Fruit fly (Drosophila melanogaster) whole organism, embryonic: Measurements from ENCODE around the gene ckd.

Experiments
- Adf1 ChIP-seq: fragments of 200-800 bp; sonication (Bioruptor generic); IDR thresholded peaks from 2 replicates; pipeline ENCODE4 v1.3.6; 2022; ENCODE audit warnings: missing biosample characterization, missing genetic modification characterization
- Blimp-1 ChIP-seq: fragments of 200-800 bp; sonication (Bioruptor generic); optimal IDR thresholded peaks from 3 replicates; lab custom pipeline; 2018; ENCODE audit warnings: missing biosample characterization, missing genetic modification characterization, mild to moderate bottlenecking, moderate library complexity, missing genetic modification reagents
- CG13775 ChIP-seq: fragments of 200-800 bp; sonication (Bioruptor generic); optimal IDR thresholded peaks from 3 replicates; lab custom pipeline; 2017; ENCODE audit warnings: missing biosample characterization, mild to moderate bottlenecking, missing genetic modification characterization
- CG14710 ChIP-seq: fragments of 200-800 bp; sonication (Bioruptor generic); optimal IDR thresholded peaks from 3 replicates; lab custom pipeline; 2019; ENCODE audit warnings: missing biosample characterization, mild to moderate bottlenecking, missing genetic modification characterization, moderate library complexity
- CG1603 ChIP-seq: fragments of 200-800 bp; sonication (Bioruptor generic); optimal IDR thresholded peaks from 2 replicates; lab custom pipeline; 2019; ENCODE audit warnings: missing biosample characterization, mild to moderate bottlenecking, missing genetic modification characterization, moderate library complexity
- CG16815 ChIP-seq: fragments of 200-800 bp; sonication (Bioruptor generic); optimal IDR thresholded peaks from 3 replicates; lab custom pipeline; 2017; ENCODE audit warnings: missing biosample characterization, mild to moderate bottlenecking, missing genetic modification characterization
- CG18011 ChIP-seq: fragments of 200-800 bp; sonication (Bioruptor generic); optimal IDR thresholded peaks from 2 replicates; lab custom pipeline; 2017; ENCODE audit warnings: missing biosample characterization, missing genetic modification characterization, mild to moderate bottlenecking, moderate library complexity, missing genotype
- CG18764 ChIP-seq: fragments of 200-800 bp; sonication (Bioruptor generic); optimal IDR thresholded peaks from 3 replicates; lab custom pipeline; 2016; ENCODE audit warnings: missing biosample characterization, missing genetic modification characterization
- CG2116 ChIP-seq: fragments of 200-800 bp; sonication (Bioruptor generic); optimal IDR thresholded peaks from 3 replicates; lab custom pipeline; 2018; ENCODE audit warnings: missing biosample characterization, mild to moderate bottlenecking, missing genetic modification characterization
- CG32767 ChIP-seq: fragments of 200-800 bp; sonication (Bioruptor generic); IDR thresholded peaks from 2 replicates; pipeline ENCODE4 v1.3.6; 2022; ENCODE audit warnings: missing biosample characterization, missing genetic modification characterization
- CG4360 ChIP-seq: fragments of 200-800 bp; sonication (Bioruptor generic); IDR thresholded peaks from 2 replicates; pipeline ENCODE4 v1.3.6; 2022; ENCODE audit warnings: missing biosample characterization, missing genetic modification characterization
- CG7357 ChIP-seq: fragments of 200-800 bp; sonication (Bioruptor generic); IDR thresholded peaks from 3 replicates; pipeline ENCODE4 v1.3.6; 2022; ENCODE audit warnings: missing biosample characterization, missing genetic modification characterization
- CG7556 ChIP-seq: fragments of 200-800 bp; sonication (Bioruptor generic); optimal IDR thresholded peaks from 2 replicates; lab custom pipeline; 2017; ENCODE audit warnings: missing biosample characterization, mild to moderate bottlenecking, missing genetic modification characterization
- CG7963 ChIP-seq: fragments of 200-800 bp; sonication (Bioruptor generic); IDR thresholded peaks from 3 replicates; pipeline ENCODE4 v1.3.6; 2022; ENCODE audit warnings: missing biosample characterization, missing genetic modification characterization; ENCODE audit not compliant: partially characterized antibody
- CG8944 ChIP-seq: fragments of 200-800 bp; sonication (Bioruptor generic); optimal IDR thresholded peaks from 3 replicates; lab custom pipeline; 2016; ENCODE audit warnings: missing biosample characterization, missing genetic modification characterization
- Dref ChIP-seq: fragments of 200-800 bp; sonication (Bioruptor generic); IDR thresholded peaks from 2 replicates; pipeline ENCODE4 v1.3.6; 2022; ENCODE audit warnings: missing biosample characterization, missing genetic modification characterization
- Drgx ChIP-seq: fragments of 200-800 bp; sonication (Bioruptor generic); IDR thresholded peaks from 2 replicates; pipeline ENCODE4 v1.3.6; 2022; ENCODE audit warnings: missing biosample characterization, missing genetic modification characterization
- H15 ChIP-seq: fragments of 200-800 bp; sonication (Bioruptor generic); IDR thresholded peaks from 3 replicates; pipeline ENCODE4 v1.3.6; 2022; ENCODE audit warnings: missing biosample characterization, missing genetic modification characterization
- HmgZ ChIP-seq: fragments of 200-800 bp; sonication (Bioruptor generic); optimal IDR thresholded peaks from 2 replicates; lab custom pipeline; 2018; ENCODE audit warnings: missing biosample characterization, mild to moderate bottlenecking, missing genetic modification characterization
- Hsf ChIP-seq: fragments of 200-800 bp; sonication (Bioruptor generic); optimal IDR thresholded peaks from 3 replicates; lab custom pipeline; 2016; ENCODE audit warnings: missing biosample characterization, missing genetic modification characterization
- Neu2 ChIP-seq: fragments of 200-800 bp; sonication (Bioruptor generic); optimal IDR thresholded peaks from 3 replicates; lab custom pipeline; 2016; ENCODE audit warnings: missing biosample characterization, missing genetic modification characterization, borderline replicate concordance
- Nf-YA ChIP-seq: fragments of 200-800 bp; sonication (Bioruptor generic); IDR thresholded peaks from 2 replicates; pipeline ENCODE4 v1.3.6; 2022; ENCODE audit warnings: missing biosample characterization, missing genetic modification characterization
- NfI ChIP-seq: fragments of 200-800 bp; sonication (Bioruptor generic); optimal IDR thresholded peaks from 3 replicates; lab custom pipeline; 2018; ENCODE audit warnings: missing biosample characterization, mild to moderate bottlenecking, missing genetic modification characterization, moderate library complexity
- Ptx1 ChIP-seq: fragments of 200-800 bp; sonication (Bioruptor generic); IDR thresholded peaks from 2 replicates; pipeline ENCODE4 v1.3.6; 2022; ENCODE audit warnings: missing biosample characterization, missing genetic modification characterization
- Rfx ChIP-seq: fragments of 200-800 bp; sonication (Bioruptor generic); IDR thresholded peaks from 2 replicates; pipeline ENCODE4 v1.3.6; 2022; ENCODE audit warnings: missing biosample characterization, missing genetic modification characterization
- Spps ChIP-seq: fragments of 200-800 bp; sonication (Bioruptor generic); optimal IDR thresholded peaks from 2 replicates; lab custom pipeline; 2018; ENCODE audit warnings: missing biosample characterization, mild to moderate bottlenecking, missing genetic modification characterization
- Stat92E ChIP-seq, 3 experiments: fragments of >200 bp in 2 of 3; fragments of 200-800 bp in 1 of 3; sonication (Bioruptor generic) in 1 of 3; optimal IDR thresholded peaks; 2 replicates each; lab custom pipeline; 2017 to 2019; ENCODE audit warnings: missing biosample characterization in 3 of 3, missing genetic modification characterization in 3 of 3, mild to moderate bottlenecking in 1 of 3, moderate library complexity in 1 of 3
- ase ChIP-seq: fragments of 200-800 bp; sonication (Bioruptor generic); IDR thresholded peaks from 3 replicates; pipeline ENCODE4 v1.3.6; 2022; ENCODE audit warnings: missing biosample characterization, missing genetic modification characterization
- bbx ChIP-seq: fragments of 200-800 bp; sonication (Bioruptor generic); IDR thresholded peaks from 2 replicates; pipeline ENCODE4 v1.3.6; 2022; ENCODE audit warnings: missing biosample characterization, missing genetic modification characterization; ENCODE audit not compliant: partially characterized antibody
- caup ChIP-seq: fragments of 200-800 bp; sonication (Bioruptor generic); optimal IDR thresholded peaks from 3 replicates; lab custom pipeline; 2017; ENCODE audit warnings: missing biosample characterization, mild to moderate bottlenecking, missing genetic modification characterization, moderate library complexity; ENCODE audit not compliant: severe bottlenecking
- crc ChIP-seq: fragments of 200-800 bp; sonication (Bioruptor generic); optimal IDR thresholded peaks from 2 replicates; lab custom pipeline; 2016; ENCODE audit warnings: missing biosample characterization, missing genetic modification characterization
- disco-r ChIP-seq: fragments of 200-800 bp; sonication (Bioruptor generic); optimal IDR thresholded peaks from 2 replicates; lab custom pipeline; 2016; ENCODE audit warnings: missing biosample characterization, missing genetic modification characterization
- hkb ChIP-seq, 2 experiments: fragments of 200-800 bp in 1 of 2; fragments of >200 bp in 1 of 2; sonication (Bioruptor generic) in 1 of 2; IDR thresholded peaks in 1 of 2; optimal IDR thresholded peaks in 1 of 2; 2 replicates each; pipeline versions ENCODE4 v1.3.6 to Lab custom; 2017 to 2022; ENCODE audit warnings: missing biosample characterization in 1 of 2, missing genetic modification characterization in 1 of 2
- kay ChIP-seq: fragments of 200-800 bp; sonication (Bioruptor generic); optimal IDR thresholded peaks from 2 replicates; lab custom pipeline; 2016; ENCODE audit warnings: missing biosample characterization, missing genetic modification characterization
- knrl ChIP-seq: fragments of 200-800 bp; sonication (Bioruptor generic); IDR thresholded peaks from 3 replicates; pipeline ENCODE4 v1.3.6; 2022; ENCODE audit warnings: missing biosample characterization, missing genetic modification characterization; ENCODE audit not compliant: partially characterized antibody
- mam ChIP-seq: fragments of 200-800 bp; sonication (Bioruptor generic); optimal IDR thresholded peaks from 3 replicates; lab custom pipeline; 2016; ENCODE audit warnings: missing biosample characterization, missing genetic modification characterization
- nerfin-1 ChIP-seq: fragments of 200-800 bp; sonication (Bioruptor generic); optimal IDR thresholded peaks from 3 replicates; lab custom pipeline; 2019; ENCODE audit warnings: missing biosample characterization, mild to moderate bottlenecking, missing genetic modification characterization, moderate library complexity
- nom ChIP-seq: fragments of 200-800 bp; sonication (Bioruptor generic); optimal IDR thresholded peaks from 2 replicates; lab custom pipeline; 2017; ENCODE audit warnings: missing biosample characterization, missing genetic modification characterization, mild to moderate bottlenecking, moderate library complexity, missing genetic modification reagents
- salm ChIP-seq: fragments of 200-800 bp; sonication (Bioruptor generic); optimal IDR thresholded peaks from 2 replicates; lab custom pipeline; 2018; ENCODE audit warnings: missing biosample characterization, mild to moderate bottlenecking, missing genetic modification characterization
- sc ChIP-seq, 3 experiments: fragments of >200 bp in 2 of 3; fragments of 200-800 bp in 1 of 3; sonication (Bioruptor generic) in 1 of 3; optimal IDR thresholded peaks; 2 replicates in 2 of 3; 3 replicates in 1 of 3; lab custom pipeline; 2017; ENCODE audit warnings: mild to moderate bottlenecking in 1 of 3, missing biosample characterization in 1 of 3, missing genetic modification characterization in 1 of 3, missing genetic modification reagents in 1 of 3
- sens ChIP-seq: fragments of 200-800 bp; sonication (Bioruptor generic); peaks from one replicate; lab custom pipeline; 2016; ENCODE audit warnings: missing biosample characterization, missing genetic modification characterization
- sqz ChIP-seq: fragments of 200-800 bp; sonication (Bioruptor generic); optimal IDR thresholded peaks from 3 replicates; lab custom pipeline; 2018; ENCODE audit warnings: missing biosample characterization, mild to moderate bottlenecking, missing genetic modification characterization
- sug ChIP-seq: fragments of 200-800 bp; optimal IDR thresholded peaks from 2 replicates; lab custom pipeline; 2019; ENCODE audit warnings: missing biosample characterization, mild to moderate bottlenecking, missing genetic modification characterization, moderate library complexity
- tap ChIP-seq: fragments of 200-800 bp; optimal IDR thresholded peaks from 3 replicates; lab custom pipeline; 2019; ENCODE audit warnings: missing biosample characterization, mild to moderate bottlenecking, missing genetic modification characterization, moderate library complexity
- trh ChIP-seq: fragments of 200-800 bp; sonication (Bioruptor generic); optimal IDR thresholded peaks from 2 replicates; lab custom pipeline; 2016; ENCODE audit warnings: missing biosample characterization, missing genetic modification characterization
- unc-4 ChIP-seq: fragments of 200-800 bp; sonication (Bioruptor generic); IDR thresholded peaks from 2 replicates; pipeline ENCODE4 v1.3.6; 2022; ENCODE audit warnings: missing biosample characterization, missing genetic modification characterization; ENCODE audit not compliant: partially characterized antibody
- vnd ChIP-seq: fragments of 200-800 bp; sonication (Bioruptor generic); IDR thresholded peaks from 3 replicates; pipeline ENCODE4 v1.3.6; 2022; ENCODE audit warnings: missing biosample characterization, missing genetic modification characterization; ENCODE audit not compliant: partially characterized antibody
- wor ChIP-seq: fragments of 200-800 bp; sonication (Bioruptor generic); IDR thresholded peaks from 2 replicates; pipeline ENCODE4 v1.3.6; 2022; ENCODE audit warnings: missing biosample characterization, missing genetic modification characterization
- z ChIP-seq: fragments of 200-800 bp; sonication (Bioruptor generic); IDR thresholded peaks from 3 replicates; pipeline ENCODE4 v1.3.6; 2022; ENCODE audit warnings: missing biosample characterization, missing genetic modification characterization

Gene ckd

DNA sequence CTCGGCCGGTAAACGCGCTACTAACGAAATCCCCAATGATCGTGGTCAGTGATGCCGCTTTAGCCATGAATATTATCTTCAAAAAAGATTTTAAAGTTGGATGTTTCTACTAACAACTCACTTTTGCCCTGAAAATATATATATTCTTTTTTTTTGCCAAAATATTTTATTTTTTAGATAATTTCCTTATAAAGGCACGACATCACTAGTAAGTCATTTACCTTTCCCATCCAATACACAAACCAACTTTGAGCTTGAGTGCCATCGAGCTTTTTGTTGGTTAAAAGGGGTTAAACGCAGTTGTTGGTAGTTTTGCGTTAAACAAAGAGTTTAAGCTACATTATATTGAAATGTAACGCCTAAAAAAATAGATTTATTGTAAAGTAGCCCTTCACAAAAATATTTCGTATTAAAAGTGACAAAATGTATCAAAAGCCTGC lies 45.4 kb downstream of the ckd start, which contains the start of gene CG14968 (continued):
- TF ChIP-seq crc (GFP tag; lab: Kevin White, UChicago) (peak; percentile 52), sc (optimal IDR thresholded peaks at IDR 0.05; lab: Kevin White, UChicago) (no peak), sc (GFP tag; optimal IDR thresholded peaks at IDR 0.05; lab: Kevin White, UChicago) (peak; percentile 81), unc-4 (GFP tag; lab: Robert Waterston, UW) (no peak), CG1603 (tag; lab: Kevin White, UChicago) (peak; percentile 36), trh (GFP tag; lab: Kevin White, UChicago) (peak; percentile 86), CG4360 (GFP tag; lab: Robert Waterston, UW) (peak; percentile 67), tap (peak; percentile 91), wor (GFP tag; lab: Robert Waterston, UW) (peak; percentile 87), Ptx1 (peak; percentile 97), Drgx (GFP tag; lab: Robert Waterston, UW) (peak; percentile 95), Neu2 (GFP tag; lab: Kevin White, UChicago) (no peak), ase (GFP tag; lab: Robert Waterston, UW) (peak; percentile 96), hkb (optimal IDR thresholded peaks at IDR 0.05; lab: Kevin White, UChicago) (no peak), hkb (GFP tag; IDR thresholded peaks at IDR 0.05; lab: Robert Waterston, UW) (peak; percentile 97), Rfx (GFP tag; lab: Robert Waterston, UW) (peak; percentile 99), vnd (GFP tag; lab: Robert Waterston, UW) (no peak), caup (GFP tag; lab: Kevin White, UChicago) (peak; percentile 96), CG7963 (GFP tag; lab: Robert Waterston, UW) (no peak), mam (GFP tag; lab: Kevin White, UChicago) (peak; percentile 89), salm (peak; percentile 86), Hsf (GFP tag; lab: Kevin White, UChicago) (peak; percentile 90), nom (GFP tag; lab: Kevin White, UChicago) (peak; percentile 59), Adf1 (GFP tag; lab: Robert Waterston, UW) (peak; percentile 84), CG8944 (peak; percentile 34), CG32767 (GFP tag; lab: Robert Waterston, UW) (peak; percentile 96), CG7357 (GFP tag; lab: Robert Waterston, UW) (peak; percentile 86), CG16815 (GFP tag; lab: Kevin White, UChicago) (peak; percentile 75), knrl (GFP tag; lab: Robert Waterston, UW) (no peak), NfI (peak; percentile 94), Nf-YA (GFP tag; lab: Robert Waterston, UW) (peak; percentile 92), disco-r (peak; percentile 24), kay (GFP tag; lab: Kevin White, UChicago) (peak; percentile 89), CG14710 (tag; lab: Kevin White, UChicago) (peak; percentile 86), CG18764 (peak; percentile 87), Blimp-1 (GFP tag; lab: Kevin White, UChicago) (peak; percentile 95), sens (GFP tag; lab: Kevin White, UChicago) (peak; percentile 97), CG13775 (GFP tag; lab: Kevin White, UChicago) (peak; percentile 88), Spps (tag; lab: Kevin White, UChicago) (peak; percentile 83), Stat92E (GFP tag; optimal IDR thresholded peaks at IDR 0.05; lab: Kevin White, UChicago) (no peak), sug (tag; lab: Kevin White, UChicago) (peak; percentile 88), HmgZ (peak; percentile 93), nerfin-1 (peak; percentile 82), CG2116 (GFP tag; lab: Kevin White, UChicago) (no peak), CG7556 (GFP tag; lab: Kevin White, UChicago) (peak; percentile 86), H15 (peak; percentile 93), sqz (GFP tag; lab: Kevin White, UChicago) (peak; percentile 70), CG18011 (GFP tag; lab: Kevin White, UChicago) (peak; percentile 83), bbx (GFP tag; lab: Robert Waterston, UW) (no peak), Dref (peak; percentile 32; the same call in 1 of the 2 replicates), z (peak; percentile 62; the same call in 1 of the 3 replicates)
